Fruit fly (Drosophila melanogaster) whole organism, embryonic: ENCODE results near the gene trv.
A peak's percentile ranks its signal among the peaks of the same experiment; 100 is the strongest.

Experiments
- Aef1 ChIP-seq: fragments of 200-800 bp; sonication (Bioruptor generic); IDR thresholded peaks from 3 replicates; pipeline ENCODE4 v1.3.6; 2022; ENCODE audit warnings: missing biosample characterization, missing genetic modification characterization
- Bteb2 ChIP-seq: fragments of 200-800 bp; sonication (Bioruptor generic); optimal IDR thresholded peaks from 2 replicates; lab custom pipeline; 2016; ENCODE audit warnings: missing biosample characterization, missing genetic modification characterization
- CG10565 ChIP-seq: fragments of 200-800 bp; sonication (Bioruptor generic); optimal IDR thresholded peaks from 3 replicates; lab custom pipeline; 2016; ENCODE audit warnings: missing biosample characterization, mild to moderate bottlenecking, missing genetic modification characterization
- CG11247 ChIP-seq: fragments of 200-800 bp; sonication (Bioruptor generic); IDR thresholded peaks from 2 replicates; pipeline ENCODE4 v1.3.6; 2022; ENCODE audit warnings: missing biosample characterization, missing genetic modification characterization
- CG12155 ChIP-seq: fragments of 200-800 bp; sonication (Bioruptor generic); optimal IDR thresholded peaks from 3 replicates; lab custom pipeline; 2016; ENCODE audit warnings: missing biosample characterization, missing genetic modification characterization
- CG12659 ChIP-seq: fragments of 200-800 bp; sonication (Bioruptor generic); optimal IDR thresholded peaks from 3 replicates; lab custom pipeline; 2017; ENCODE audit warnings: mild to moderate bottlenecking, missing biosample characterization, missing genetic modification reagents, missing genetic modification characterization
- CG14441 ChIP-seq: fragments of 200-800 bp; sonication (Bioruptor generic); IDR thresholded peaks from 2 replicates; pipeline ENCODE4 v1.3.6; 2022; ENCODE audit warnings: missing biosample characterization, missing genetic modification characterization
- CG14860 ChIP-seq: fragments of 200-800 bp; sonication (Bioruptor generic); IDR thresholded peaks from 3 replicates; pipeline ENCODE4 v1.3.6; 2022; ENCODE audit warnings: missing biosample characterization, missing genetic modification characterization; ENCODE audit not compliant: partially characterized antibody
- CG15269 ChIP-seq: fragments of 200-800 bp; sonication (Bioruptor generic); optimal IDR thresholded peaks from 2 replicates; lab custom pipeline; 2018; ENCODE audit warnings: missing biosample characterization, mild to moderate bottlenecking, missing genetic modification characterization, moderate library complexity
- CG1529 ChIP-seq: fragments of 200-800 bp; sonication (Bioruptor generic); optimal IDR thresholded peaks from 3 replicates; lab custom pipeline; 2018; ENCODE audit warnings: missing biosample characterization, missing genetic modification characterization
- CG15479 ChIP-seq: fragments of 200-800 bp; sonication (Bioruptor generic); optimal IDR thresholded peaks from 3 replicates; lab custom pipeline; 2019; ENCODE audit warnings: missing biosample characterization, mild to moderate bottlenecking, missing genetic modification characterization, moderate library complexity
- CG17612 ChIP-seq: fragments of 200-800 bp; sonication (Bioruptor generic); IDR thresholded peaks from 2 replicates; pipeline ENCODE4 v1.3.6; 2022; ENCODE audit warnings: missing biosample characterization, missing genetic modification characterization
- CG17802 ChIP-seq: fragments of 200-800 bp; sonication (Bioruptor generic); optimal IDR thresholded peaks from 2 replicates; lab custom pipeline; 2018; ENCODE audit warnings: missing biosample characterization, mild to moderate bottlenecking, missing genetic modification characterization, moderate library complexity
- CG30020 ChIP-seq: fragments of 200-800 bp; optimal IDR thresholded peaks from 2 replicates; lab custom pipeline; 2019; ENCODE audit warnings: missing biosample characterization, mild to moderate bottlenecking, missing genetic modification characterization, moderate library complexity
- CG30403 ChIP-seq: fragments of 200-800 bp; sonication (Bioruptor generic); optimal IDR thresholded peaks from 3 replicates; lab custom pipeline; 2016; ENCODE audit warnings: missing biosample characterization, missing genetic modification characterization
- CG34422 ChIP-seq: fragments of 200-800 bp; sonication (Bioruptor generic); IDR thresholded peaks from 3 replicates; pipeline ENCODE4 v1.3.6; 2022; ENCODE audit warnings: missing biosample characterization, missing genetic modification characterization
- CG4617 ChIP-seq: fragments of 200-800 bp; sonication (Bioruptor generic); optimal IDR thresholded peaks from 3 replicates; lab custom pipeline; 2016; ENCODE audit warnings: missing biosample characterization, missing genetic modification characterization, borderline replicate concordance
- CG5245 ChIP-seq: fragments of 200-800 bp; sonication (Bioruptor generic); optimal IDR thresholded peaks from 3 replicates; lab custom pipeline; 2016; ENCODE audit warnings: missing biosample characterization, missing genetic modification characterization
- CG6254 ChIP-seq: fragments of 200-800 bp; sonication (Bioruptor generic); optimal IDR thresholded peaks from 3 replicates; lab custom pipeline; 2017; ENCODE audit warnings: mild to moderate bottlenecking, missing biosample characterization, missing genetic modification reagents, missing genetic modification characterization
- CG7987 ChIP-seq: fragments of 200-800 bp; sonication (Bioruptor generic); optimal IDR thresholded peaks from 2 replicates; lab custom pipeline; 2018; ENCODE audit warnings: missing biosample characterization, mild to moderate bottlenecking, missing genetic modification characterization, moderate library complexity
- CG8388 ChIP-seq: fragments of 200-800 bp; sonication (Bioruptor generic); optimal IDR thresholded peaks from 2 replicates; lab custom pipeline; 2019; ENCODE audit warnings: missing biosample characterization, mild to moderate bottlenecking, missing genetic modification characterization, moderate library complexity
- CG9727 ChIP-seq: fragments of 200-800 bp; sonication (Bioruptor generic); optimal IDR thresholded peaks from 3 replicates; lab custom pipeline; 2017; ENCODE audit warnings: missing biosample characterization, mild to moderate bottlenecking, missing genetic modification characterization
- CG9797 ChIP-seq: fragments of 200-800 bp; sonication (Bioruptor generic); optimal IDR thresholded peaks from 3 replicates; lab custom pipeline; 2018; ENCODE audit warnings: missing biosample characterization, mild to moderate bottlenecking, missing genetic modification characterization
- CG9932 ChIP-seq: fragments of 200-800 bp; sonication (Bioruptor generic); IDR thresholded peaks from 2 replicates; pipeline ENCODE4 v1.3.6; 2022; ENCODE audit warnings: missing biosample characterization, missing genetic modification characterization
- Drgx ChIP-seq: fragments of 200-800 bp; sonication (Bioruptor generic); IDR thresholded peaks from 2 replicates; pipeline ENCODE4 v1.3.6; 2022; ENCODE audit warnings: missing biosample characterization, missing genetic modification characterization
- Hsf ChIP-seq: fragments of 200-800 bp; sonication (Bioruptor generic); optimal IDR thresholded peaks from 3 replicates; lab custom pipeline; 2016; ENCODE audit warnings: missing biosample characterization, missing genetic modification characterization
- Meics ChIP-seq: fragments of 200-800 bp; sonication (Bioruptor generic); optimal IDR thresholded peaks from 2 replicates; lab custom pipeline; 2017; ENCODE audit warnings: missing biosample characterization, mild to moderate bottlenecking, missing genetic modification characterization
- Myb ChIP-seq: fragments of 200-800 bp; sonication (Bioruptor generic); optimal IDR thresholded peaks from 2 replicates; lab custom pipeline; 2016; ENCODE audit warnings: missing biosample characterization, missing genetic modification characterization
- NK7.1 ChIP-seq: fragments of 200-800 bp; sonication (Bioruptor generic); optimal IDR thresholded peaks from 3 replicates; lab custom pipeline; 2016; ENCODE audit warnings: missing biosample characterization, missing genetic modification characterization
- Nf-YA ChIP-seq: fragments of 200-800 bp; sonication (Bioruptor generic); IDR thresholded peaks from 2 replicates; pipeline ENCODE4 v1.3.6; 2022; ENCODE audit warnings: missing biosample characterization, missing genetic modification characterization
- Rfx ChIP-seq: fragments of 200-800 bp; sonication (Bioruptor generic); IDR thresholded peaks from 2 replicates; pipeline ENCODE4 v1.3.6; 2022; ENCODE audit warnings: missing biosample characterization, missing genetic modification characterization
- Six4 ChIP-seq: fragments of 200-800 bp; sonication (Bioruptor generic); optimal IDR thresholded peaks from 2 replicates; lab custom pipeline; 2016; ENCODE audit warnings: missing biosample characterization, missing genetic modification characterization
- Sox102F ChIP-seq: fragments of 200-800 bp; sonication (Bioruptor generic); optimal IDR thresholded peaks from 2 replicates; lab custom pipeline; 2018; ENCODE audit warnings: missing biosample characterization, mild to moderate bottlenecking, missing genetic modification characterization, moderate library complexity
- Tbp ChIP-seq: fragments of >200 bp; optimal IDR thresholded peaks from 2 replicates; lab custom pipeline; 2018; ENCODE audit warnings: missing biosample characterization, missing genetic modification characterization
- ab ChIP-seq: fragments of 200-800 bp; sonication (Bioruptor generic); optimal IDR thresholded peaks from 2 replicates; lab custom pipeline; 2016; ENCODE audit warnings: missing biosample characterization, missing genetic modification characterization
- al ChIP-seq: fragments of 200-800 bp; sonication (Bioruptor generic); IDR thresholded peaks from 2 replicates; pipeline ENCODE4 v1.3.6; 2022; ENCODE audit warnings: missing biosample characterization, missing genetic modification characterization
- crc ChIP-seq: fragments of 200-800 bp; sonication (Bioruptor generic); optimal IDR thresholded peaks from 2 replicates; lab custom pipeline; 2016; ENCODE audit warnings: missing biosample characterization, missing genetic modification characterization
- crol ChIP-seq: fragments of 200-800 bp; sonication (Bioruptor generic); IDR thresholded peaks from 2 replicates; pipeline ENCODE4 v1.3.6; 2022; ENCODE audit warnings: missing biosample characterization, missing genetic modification characterization
- cwo ChIP-seq: fragments of 200-800 bp; sonication (Bioruptor generic); optimal IDR thresholded peaks from 3 replicates; lab custom pipeline; 2017; ENCODE audit warnings: missing biosample characterization, missing genetic modification characterization, mild to moderate bottlenecking, moderate library complexity, missing genetic modification reagents
- dimm ChIP-seq: fragments of 200-800 bp; sonication (Bioruptor generic); IDR thresholded peaks from 2 replicates; pipeline ENCODE4 v1.3.6; 2022; ENCODE audit warnings: missing biosample characterization, missing genetic modification characterization
- dmrt99B ChIP-seq: fragments of 200-800 bp; sonication (Bioruptor generic); optimal IDR thresholded peaks from 2 replicates; lab custom pipeline; 2018; ENCODE audit warnings: missing biosample characterization, mild to moderate bottlenecking, missing genetic modification characterization, moderate library complexity
- eve ChIP-seq, 2 experiments: fragments of >200 bp; optimal IDR thresholded peaks; 2 replicates each; lab custom pipeline; 2017; ENCODE audit warnings: missing biosample characterization in 2 of 2, missing genetic modification characterization in 2 of 2
- gem ChIP-seq: fragments of 200-800 bp; sonication (Bioruptor generic); optimal IDR thresholded peaks from 2 replicates; lab custom pipeline; 2019; ENCODE audit warnings: missing biosample characterization, mild to moderate bottlenecking, missing genetic modification characterization, moderate library complexity
- gsb-n ChIP-seq: fragments of 200-800 bp; sonication (Bioruptor generic); optimal IDR thresholded peaks from 3 replicates; lab custom pipeline; 2018; ENCODE audit warnings: missing biosample characterization, mild to moderate bottlenecking, missing genetic modification characterization
- ind ChIP-seq: fragments of 200-800 bp; sonication (Bioruptor generic); optimal IDR thresholded peaks from 3 replicates; lab custom pipeline; 2016; ENCODE audit warnings: missing biosample characterization, missing genetic modification characterization
- nau ChIP-seq: fragments of 200-800 bp; sonication (Bioruptor generic); optimal IDR thresholded peaks from 3 replicates; lab custom pipeline; 2017; ENCODE audit warnings: missing biosample characterization, mild to moderate bottlenecking, missing genetic modification characterization, missing genetic modification reagents
- pho ChIP-seq: fragments of 200-800 bp; sonication (Bioruptor generic); optimal IDR thresholded peaks from 2 replicates; lab custom pipeline; 2016; ENCODE audit warnings: missing biosample characterization, missing genetic modification characterization
- sna ChIP-seq: fragments of 200-800 bp; sonication (Bioruptor generic); IDR thresholded peaks from 2 replicates; pipeline ENCODE4 v1.3.6; 2022; ENCODE audit warnings: missing biosample characterization, missing genetic modification characterization; ENCODE audit not compliant: partially characterized antibody
- toy ChIP-seq: fragments of 200-800 bp; sonication (Bioruptor generic); IDR thresholded peaks from 2 replicates; pipeline ENCODE4 v1.3.6; 2022; ENCODE audit warnings: missing biosample characterization, missing genetic modification characterization
- tx ChIP-seq: fragments of 200-800 bp; sonication (Bioruptor generic); optimal IDR thresholded peaks from 2 replicates; lab custom pipeline; 2016; ENCODE audit warnings: missing biosample characterization, missing genetic modification characterization
- vvl ChIP-seq: fragments of 200-800 bp; sonication (Bioruptor generic); IDR thresholded peaks from 2 replicates; pipeline ENCODE4 v1.3.6; 2022; ENCODE audit warnings: missing biosample characterization, missing genetic modification characterization
- zen2 ChIP-seq: fragments of 200-800 bp; sonication (Bioruptor generic); IDR thresholded peaks from 3 replicates; pipeline ENCODE4 v1.3.6; 2022; ENCODE audit warnings: missing biosample characterization, missing genetic modification characterization; ENCODE audit not compliant: partially characterized antibody

trv gene

dm6 chr3R:28116798-28117197 lies 90.4 kb downstream of the trv start (continued):
- no peak for TF ChIP-seq NK7.1 (GFP tag; lab: Kevin White, UChicago)
- TF ChIP-seq zen2 (GFP tag; lab: Robert Waterston, UW), result no peak
- TF ChIP-seq Tbp (GFP tag; lab: Kevin White, UChicago), result no peak
- TF ChIP-seq dmrt99B (tag; lab: Kevin White, UChicago), result peak; percentile 15
- no peak for TF ChIP-seq CG17802
- TF ChIP-seq CG14441 (GFP tag; lab: Robert Waterston, UW), result no peak
- TF ChIP-seq sna (GFP tag; lab: Robert Waterston, UW), result no peak
- no peak for TF ChIP-seq ab
- no peak for TF ChIP-seq eve (GFP tag; optimal IDR thresholded peaks at IDR 0.05; lab: Kevin White, UChicago)
- TF ChIP-seq dimm (GFP tag; lab: Robert Waterston, UW), result no peak
- 0 out of 3 replicates have a peak, but pooled peaks have one; percentile 19 for TF ChIP-seq CG34422 (GFP tag; lab: Robert Waterston, UW)
- no peak for TF ChIP-seq Drgx (GFP tag; lab: Robert Waterston, UW)
- TF ChIP-seq Meics (GFP tag; lab: Kevin White, UChicago), result no peak
- no peak for TF ChIP-seq Bteb2 (GFP tag; lab: Kevin White, UChicago)
- TF ChIP-seq CG14860 (GFP tag; lab: Robert Waterston, UW), result no peak
- TF ChIP-seq tx (GFP tag; lab: Kevin White, UChicago), result no peak
- no peak for TF ChIP-seq CG7987 (GFP tag; lab: Kevin White, UChicago)
- peak; percentile 30; the same call in 1 of the 2 replicates for TF ChIP-seq CG9932 (GFP tag; lab: Robert Waterston, UW)
- no peak for TF ChIP-seq CG30020 (tag; lab: Kevin White, UChicago)
- no peak for TF ChIP-seq CG10565 (GFP tag; lab: Kevin White, UChicago)
- peak; percentile 7; the same call in 1 of the 2 replicates for TF ChIP-seq Rfx (GFP tag; lab: Robert Waterston, UW)
- TF ChIP-seq nau (GFP tag; lab: Kevin White, UChicago), result no peak
- TF ChIP-seq CG17612, result no peak
- TF ChIP-seq CG9727 (GFP tag; lab: Kevin White, UChicago), result no peak
- TF ChIP-seq CG12155 (GFP tag; lab: Kevin White, UChicago), result no peak
- TF ChIP-seq gsb-n (tag; lab: Kevin White, UChicago), result no peak
- no peak for TF ChIP-seq cwo (GFP tag; lab: Kevin White, UChicago)
- TF ChIP-seq gem, result peak; percentile 22
- TF ChIP-seq Aef1, result no peak
- no peak for TF ChIP-seq CG6254 (GFP tag; lab: Kevin White, UChicago)
- no peak for TF ChIP-seq pho (GFP tag; lab: Kevin White, UChicago)
- TF ChIP-seq Nf-YA (GFP tag; lab: Robert Waterston, UW), result no peak
- TF ChIP-seq CG5245 (GFP tag; lab: Kevin White, UChicago), result no peak
- 0 out of 2 replicates have a peak, but pooled peaks have one; percentile 19 for TF ChIP-seq crol (GFP tag; lab: Robert Waterston, UW)
- no peak for TF ChIP-seq Myb (GFP tag; lab: Kevin White, UChicago)
- no peak for TF ChIP-seq al (GFP tag; lab: Robert Waterston, UW)
- TF ChIP-seq CG15269 (tag; lab: Kevin White, UChicago), result no peak
- TF ChIP-seq CG30403 (GFP tag; lab: Kevin White, UChicago), result no peak
- peak; percentile 15 for TF ChIP-seq Sox102F
- TF ChIP-seq CG15479 (GFP tag; lab: Kevin White, UChicago), result no peak
- no peak for TF ChIP-seq Hsf (GFP tag; lab: Kevin White, UChicago)
- no peak for TF ChIP-seq Six4 (GFP tag; lab: Kevin White, UChicago)
- TF ChIP-seq vvl (GFP tag; lab: Robert Waterston, UW), result no peak
- no peak for TF ChIP-seq CG12659 (GFP tag; lab: Kevin White, UChicago)
- no peak for TF ChIP-seq CG1529 (GFP tag; lab: Kevin White, UChicago)
- no peak for TF ChIP-seq ind
- no peak for TF ChIP-seq CG4617 (GFP tag; lab: Kevin White, UChicago)
- no peak for TF ChIP-seq CG9797 (GFP tag; lab: Kevin White, UChicago)
- no peak for TF ChIP-seq crc
- no peak for TF ChIP-seq toy (GFP tag; lab: Robert Waterston, UW)
- TF ChIP-seq CG11247 (GFP tag; lab: Robert Waterston, UW), result no peak
- no peak for TF ChIP-seq CG8388 (GFP tag; lab: Kevin White, UChicago)
